Worm (Caenorhabditis elegans): ENCODE results near the gene ets-4.

- no peak for TF ChIP-seq dao-5 (tag; optimal IDR thresholded peaks at IDR 0.05)
- no peak for TF ChIP-seq W03F9.2 (tag; optimal IDR thresholded peaks at IDR 0.05)
Measured at ce11 chrX:6499736-6500135, 18.9 kb upstream of the ets-4 start, which contains the start of gene actl-1.

Data from whole organism, L4/young adult.